Fruit fly (Drosophila melanogaster): ENCODE measurements around the gene Ccp84Ab.

The Ccp84Ab gene

DNA sequence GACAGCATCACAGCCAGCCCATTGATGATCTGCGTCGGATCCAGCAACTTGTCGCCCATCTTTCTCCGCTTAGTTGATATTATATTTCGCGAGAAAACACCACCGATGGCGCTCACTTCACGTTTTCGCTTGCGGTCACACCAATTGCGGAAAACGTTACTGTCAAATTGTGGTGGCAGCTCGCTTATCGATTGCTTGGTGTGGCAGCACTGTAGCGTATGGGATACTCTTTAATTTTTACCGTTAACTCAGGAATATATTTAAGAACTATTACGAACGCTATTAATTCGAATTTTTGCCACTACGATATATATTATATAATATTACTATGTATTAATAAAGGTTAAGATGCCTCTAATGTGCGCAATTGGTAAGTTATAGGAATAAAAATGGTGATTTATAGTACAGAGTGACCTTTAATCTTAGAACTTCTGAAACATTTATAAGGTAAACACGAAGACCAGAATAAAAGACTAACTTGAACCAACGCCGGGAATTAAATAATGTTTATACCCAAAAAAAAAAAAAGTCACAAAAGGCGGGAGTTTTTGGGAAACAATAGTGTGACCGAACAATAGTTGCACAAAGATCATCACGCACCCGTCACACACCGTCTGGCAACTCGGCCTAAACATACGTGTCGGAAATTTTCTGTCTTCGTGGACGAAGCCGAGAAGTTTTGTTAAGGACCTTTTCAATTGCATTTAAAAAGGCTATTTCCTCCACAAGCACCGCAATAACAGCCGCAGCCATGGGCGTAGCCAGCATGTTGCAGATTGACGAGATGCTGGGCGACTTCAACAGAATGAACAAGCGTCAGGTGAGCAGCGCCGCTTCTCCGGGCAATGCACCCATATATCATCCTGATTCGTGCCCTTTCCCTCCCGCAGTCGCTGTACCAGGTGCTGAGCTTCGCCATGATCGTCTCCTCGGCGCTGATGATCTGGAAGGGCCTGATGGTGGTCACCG lies 45.1 kb downstream of the Ccp84Ab start, which contains the start of the genes CG1307 and twr (continued):
- peak; percentile 71; the same call in 1 of the 3 replicates for TF ChIP-seq ci (GFP tag; IDR thresholded peaks at IDR 0.05)
- peak; percentile 70 for TF ChIP-seq Dp (GFP tag; optimal IDR thresholded peaks at IDR 0.05)
- no peak for TF ChIP-seq CG12744 (GFP tag; optimal IDR thresholded peaks at IDR 0.05)
- TF ChIP-seq Ssrp (tag; optimal IDR thresholded peaks at IDR 0.05), result peak; percentile 36
- TF ChIP-seq CG4282 (GFP tag; optimal IDR thresholded peaks at IDR 0.05), result no peak
- peak; percentile 20 for TF ChIP-seq fd96Cb (tag; optimal IDR thresholded peaks at IDR 0.05)
- TF ChIP-seq esg (GFP tag; conservative IDR thresholded peaks at IDR 0.05), result no peak
- no peak for TF ChIP-seq Neu2 (GFP tag; optimal IDR thresholded peaks at IDR 0.05; ENCODE audit: borderline replicate concordance)
- TF ChIP-seq pho (GFP tag; optimal IDR thresholded peaks at IDR 0.05), result no peak
- TF ChIP-seq scrt (GFP tag; optimal IDR thresholded peaks at IDR 0.05), result no peak
- TF ChIP-seq CG11247 (GFP tag; IDR thresholded peaks at IDR 0.05), result no peak
- no peak for TF ChIP-seq crc (GFP tag; optimal IDR thresholded peaks at IDR 0.05)
- TF ChIP-seq hbn (GFP tag; IDR thresholded peaks at IDR 0.05; ENCODE audit: partially characterized antibody), result no peak
- TF ChIP-seq dpn (GFP tag; optimal IDR thresholded peaks at IDR 0.05), result peak in 1 of 2 experiments; percentile 17
- TF ChIP-seq onecut (GFP tag; IDR thresholded peaks at IDR 0.05), result peak; percentile 74
- TF ChIP-seq CG10979 (tag; optimal IDR thresholded peaks at IDR 0.05), result no peak
- TF ChIP-seq amos (GFP tag; IDR thresholded peaks at IDR 0.05; ENCODE audit: partially characterized antibody), result peak; percentile 36; the same call in 1 of the 2 replicates
- no peak for TF ChIP-seq h (optimal IDR thresholded peaks at IDR 0.05)
- TF ChIP-seq CG16813 (GFP tag; IDR thresholded peaks at IDR 0.05; ENCODE audit: partially characterized antibody), result no peak; the same call in 2 of the 3 replicates
- TF ChIP-seq chinmo (GFP tag; IDR thresholded peaks at IDR 0.05; ENCODE audit: partially characterized antibody), result no peak
- peak; percentile 55 for TF ChIP-seq CG10267 (tag; optimal IDR thresholded peaks at IDR 0.05)
- no peak; the same call in 2 of the 3 replicates for TF ChIP-seq CG34224 (GFP tag; IDR thresholded peaks at IDR 0.05; ENCODE audit: partially characterized antibody)
- no peak for TF ChIP-seq lilli (GFP tag; optimal IDR thresholded peaks at IDR 0.05)
- TF ChIP-seq CG14710 (tag; optimal IDR thresholded peaks at IDR 0.05), result peak; percentile 98
- TF ChIP-seq Camta (GFP tag; optimal IDR thresholded peaks at IDR 0.05), result no peak
- no peak for TF ChIP-seq Lim3 (GFP tag; IDR thresholded peaks at IDR 0.05)
- no peak for TF ChIP-seq aop (GFP tag; IDR thresholded peaks at IDR 0.05)
- TF ChIP-seq vvl (GFP tag; IDR thresholded peaks at IDR 0.05), result no peak
- no peak for TF ChIP-seq CG7928 (GFP tag; optimal IDR thresholded peaks at IDR 0.05)
- TF ChIP-seq CG1602 (GFP tag; optimal IDR thresholded peaks at IDR 0.05), result peak; percentile 2
- no peak for TF ChIP-seq ara (GFP tag; IDR thresholded peaks at IDR 0.05)
- TF ChIP-seq vnd (GFP tag; IDR thresholded peaks at IDR 0.05; ENCODE audit: partially characterized antibody), result no peak
- no peak for TF ChIP-seq Hr51 (GFP tag; optimal IDR thresholded peaks at IDR 0.05)
- TF ChIP-seq Dll (GFP tag; IDR thresholded peaks at IDR 0.05; ENCODE audit: partially characterized antibody), result 0 out of 4 replicates have a peak, but pooled peaks have one; percentile 25
- TF ChIP-seq CG33557 (GFP tag; optimal IDR thresholded peaks at IDR 0.05), result peak; percentile 41
- TF ChIP-seq zen2 (GFP tag; IDR thresholded peaks at IDR 0.05; ENCODE audit: partially characterized antibody), result no peak
- no peak for TF ChIP-seq Gug (GFP tag; IDR thresholded peaks at IDR 0.05)
- TF ChIP-seq gfzf (GFP tag; optimal IDR thresholded peaks at IDR 0.05), result peak; percentile 76
- no peak for TF ChIP-seq dimm (GFP tag; IDR thresholded peaks at IDR 0.05)
- TF ChIP-seq BtbVII (GFP tag; optimal IDR thresholded peaks at IDR 0.05), result no peak
- peak; percentile 31 for TF ChIP-seq CTCF (GFP tag; optimal IDR thresholded peaks at IDR 0.05)
- TF ChIP-seq her (GFP tag; optimal IDR thresholded peaks at IDR 0.05), result no peak
- TF ChIP-seq ap (GFP tag; IDR thresholded peaks at IDR 0.05), result no peak
- no peak for TF ChIP-seq bigmax (GFP tag; optimal IDR thresholded peaks at IDR 0.05)
- no peak for TF ChIP-seq Hand (GFP tag; optimal IDR thresholded peaks at IDR 0.05)
- TF ChIP-seq z (GFP tag; IDR thresholded peaks at IDR 0.05), result no peak
- no peak for TF ChIP-seq CG3065 (GFP tag; optimal IDR thresholded peaks at IDR 0.05)
- TF ChIP-seq CG10147 (GFP tag; optimal IDR thresholded peaks at IDR 0.05), result no peak

Data from whole organism, embryonic.